Worm (Caenorhabditis elegans): ENCODE results near the gene lys-10.

DNA sequence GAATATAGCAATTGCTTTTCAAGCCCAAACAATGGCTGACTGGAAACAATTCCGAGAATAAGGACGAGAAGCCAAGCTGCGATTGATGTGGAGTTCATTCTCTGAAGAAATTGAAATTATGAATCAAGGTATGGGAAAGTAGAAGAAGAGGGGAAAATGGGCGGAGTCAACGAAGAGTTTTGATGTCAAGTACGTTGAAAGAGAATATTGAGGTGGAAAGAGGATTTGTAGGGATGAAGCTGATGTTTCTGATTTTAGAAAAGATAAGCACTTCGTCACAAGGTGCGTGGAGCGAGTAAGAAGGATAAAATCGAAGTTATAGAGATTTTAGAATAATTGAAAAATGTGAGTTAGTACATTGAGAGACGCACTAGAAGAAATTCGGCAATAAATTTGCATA is 50.1 kb downstream of the lys-10 start, which contains the start of gene D2096.9:
- TF ChIP-seq isw-1 (GFP tag; IDR thresholded peaks at IDR 0.05) (no peak), rnt-1 (tag; optimal IDR thresholded peaks at IDR 0.05) (no peak), snu-23 (GFP tag; optimal IDR thresholded peaks at IDR 0.05) (no peak), C34B4.2 (tag; optimal IDR thresholded peaks at IDR 0.05) (no peak), pqm-1 (tag; optimal IDR thresholded peaks at IDR 0.05) (no peak), ceh-90 (tag; optimal IDR thresholded peaks at IDR 0.05) (no peak), aha-1 (tag; optimal IDR thresholded peaks at IDR 0.05) (no peak), aly-2 (tag; optimal IDR thresholded peaks at IDR 0.05) (no peak), zip-4 (GFP tag; optimal IDR thresholded peaks at IDR 0.05) (no peak), ama-1 (optimal IDR thresholded peaks at IDR 0.05) (no peak), sptf-1 (tag; optimal IDR thresholded peaks at IDR 0.05) (no peak)
